Fruit fly (Drosophila melanogaster) whole organism: Measurements from ENCODE around the gene CG13029.

Source experiments
- CG8478 ChIP-seq: fragments of >200 bp; optimal IDR thresholded peaks from 2 replicates; lab custom pipeline; 2018; ENCODE audit warnings: inconsistent platforms
- Dll ChIP-seq: fragments of >200 bp; optimal IDR thresholded peaks from 2 replicates; lab custom pipeline; 2017
- EcR ChIP-seq, 2 experiments: fragments of >200 bp; optimal IDR thresholded peaks; 2 replicates each; lab custom pipeline; 2017; ENCODE audit warnings: missing biosample characterization in 2 of 2, missing genetic modification characterization in 2 of 2, missing genetic modification reagents in 2 of 2
- pan ChIP-seq: fragments of >200 bp; optimal IDR thresholded peaks from 2 replicates; lab custom pipeline; 2017
- psq ChIP-seq: fragments of >200 bp; optimal IDR thresholded peaks from 2 replicates; lab custom pipeline; 2017
- usp ChIP-seq: fragments of >200 bp; optimal IDR thresholded peaks from 2 replicates; lab custom pipeline; 2017; ENCODE audit warnings: missing biosample characterization, missing genetic modification characterization, mixed read lengths

The CG13029 gene

DNA sequence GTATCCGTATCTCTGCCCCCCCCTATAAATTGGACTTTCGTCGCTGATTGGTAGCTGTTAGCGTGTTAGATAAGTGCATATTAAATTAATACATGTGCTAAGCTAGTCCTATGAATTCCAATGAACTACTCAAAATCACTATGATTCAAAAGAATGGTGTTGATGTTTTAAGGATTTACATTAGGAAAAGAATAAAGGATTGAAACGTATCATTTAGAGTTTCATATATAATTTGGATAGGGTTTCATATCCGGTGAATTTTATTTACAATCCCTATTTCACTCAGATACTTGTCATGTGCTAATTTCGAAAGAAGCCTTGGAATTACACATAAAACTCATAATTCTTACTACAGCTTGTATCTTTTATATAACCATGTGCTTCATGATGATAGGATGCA, at the start of gene CG13029:
Gene CG13029 (plus strand): TSS at position 301 of the 400 bp plus-strand sequence.
- no peak for TF ChIP-seq usp (GFP tag; lab: Kevin White, UChicago)
- TF ChIP-seq psq (lab: Kevin White, UChicago), result no peak
- TF ChIP-seq Dll (lab: Kevin White, UChicago), result no peak

DNA sequence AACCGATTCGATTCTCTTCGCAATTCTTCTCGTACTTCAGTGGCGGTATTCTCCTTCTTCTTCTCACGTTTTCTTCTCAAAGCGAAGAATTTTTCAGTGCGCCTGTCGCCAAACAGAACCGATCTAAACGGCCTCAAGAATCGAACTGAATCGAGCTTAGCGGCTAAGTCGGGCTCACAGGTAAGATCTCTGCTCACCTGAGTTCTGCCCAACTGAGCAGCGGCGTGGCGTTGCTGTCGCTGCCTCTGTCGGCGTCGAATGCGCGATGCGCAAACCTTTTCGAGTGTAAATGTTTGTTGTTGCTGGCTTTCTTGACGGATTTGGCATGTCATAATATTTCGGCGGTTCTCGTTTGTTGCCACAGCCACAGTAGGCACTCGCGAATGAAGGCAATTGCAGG, 48.5 kb upstream of the CG13029 start:
- TF ChIP-seq psq (lab: Kevin White, UChicago), result no peak
- no peak for TF ChIP-seq Dll (lab: Kevin White, UChicago)
- no peak for TF ChIP-seq CG8478 (lab: Kevin White, UChicago)
- no peak for TF ChIP-seq EcR (GFP tag; optimal IDR thresholded peaks at IDR 0.05; lab: Kevin White, UChicago)
- TF ChIP-seq pan (lab: Kevin White, UChicago), result no peak
- TF ChIP-seq usp (GFP tag; lab: Kevin White, UChicago), result no peak

DNA sequence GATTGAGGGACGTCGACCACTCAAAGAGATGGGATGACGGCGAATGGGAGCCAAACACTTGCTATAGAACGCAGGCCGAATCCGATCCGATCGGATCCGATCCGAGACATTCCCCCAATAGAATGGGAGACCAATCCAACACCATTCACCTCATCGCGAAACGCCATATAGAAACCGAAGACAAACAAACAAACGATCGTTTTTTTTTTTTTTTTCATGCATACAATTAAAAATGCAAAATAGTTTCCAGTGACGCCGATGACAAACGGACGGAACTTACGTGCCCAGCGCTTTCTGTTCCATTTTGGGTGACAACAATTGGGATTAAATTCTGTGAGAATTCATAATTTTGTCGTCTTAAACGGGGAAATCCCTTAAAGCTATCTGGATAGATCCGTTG, 46.4 kb upstream of the CG13029 start:
- no peak for TF ChIP-seq pan (lab: Kevin White, UChicago)
- no peak for TF ChIP-seq Dll (lab: Kevin White, UChicago)
- no peak for TF ChIP-seq psq (lab: Kevin White, UChicago)
- no peak for TF ChIP-seq EcR (GFP tag; optimal IDR thresholded peaks at IDR 0.05; lab: Kevin White, UChicago)
- no peak for TF ChIP-seq usp (GFP tag; lab: Kevin White, UChicago)
- no peak for TF ChIP-seq CG8478 (lab: Kevin White, UChicago)

DNA sequence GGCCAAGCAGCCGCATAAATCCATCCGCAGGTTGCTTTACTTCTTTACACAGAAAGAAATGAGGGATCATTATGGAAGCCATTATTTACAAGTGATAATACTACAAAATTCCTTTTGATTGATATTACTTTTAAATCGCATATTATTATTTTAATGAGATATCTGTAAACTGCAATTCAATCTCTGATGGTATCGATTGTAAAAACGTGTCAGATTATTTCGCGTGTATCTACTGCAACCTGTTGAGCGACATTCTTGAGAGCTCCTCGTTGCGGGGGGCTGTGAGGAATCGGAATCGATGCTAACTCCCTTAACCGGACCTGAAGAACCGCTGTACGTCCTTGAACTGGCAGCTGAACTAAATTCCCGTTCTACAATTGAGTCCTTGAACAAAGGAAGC, 42.4 kb upstream of the CG13029 start:
- no peak for TF ChIP-seq EcR (GFP tag; optimal IDR thresholded peaks at IDR 0.05; lab: Kevin White, UChicago)
- TF ChIP-seq psq (lab: Kevin White, UChicago), result no peak
- no peak for TF ChIP-seq pan (lab: Kevin White, UChicago)
- TF ChIP-seq Dll (lab: Kevin White, UChicago), result no peak
- TF ChIP-seq CG8478 (lab: Kevin White, UChicago), result no peak
- TF ChIP-seq usp (GFP tag; lab: Kevin White, UChicago), result no peak

- TF ChIP-seq EcR (GFP tag; optimal IDR thresholded peaks at IDR 0.05; lab: Kevin White, UChicago) (no peak), Dll (lab: Kevin White, UChicago) (no peak), usp (GFP tag; lab: Kevin White, UChicago) (no peak), psq (lab: Kevin White, UChicago) (no peak), pan (lab: Kevin White, UChicago) (no peak), CG8478 (lab: Kevin White, UChicago) (no peak)
Observed at dm6 chr3L:16824725-16825124, 35.7 kb upstream of the CG13029 start.

dm6 chr3L:16825195-16825594, 35.2 kb upstream of the CG13029 start:
- TF ChIP-seq CG8478 (lab: Kevin White, UChicago) (no peak), pan (lab: Kevin White, UChicago) (no peak), Dll (lab: Kevin White, UChicago) (no peak), EcR (GFP tag; optimal IDR thresholded peaks at IDR 0.05; lab: Kevin White, UChicago) (no peak), psq (lab: Kevin White, UChicago) (no peak), usp (GFP tag; lab: Kevin White, UChicago) (no peak)

- TF ChIP-seq usp (GFP tag; lab: Kevin White, UChicago) (no peak), EcR (GFP tag; optimal IDR thresholded peaks at IDR 0.05; lab: Kevin White, UChicago) (no peak), psq (lab: Kevin White, UChicago) (no peak), CG8478 (lab: Kevin White, UChicago) (no peak), Dll (lab: Kevin White, UChicago) (no peak), pan (lab: Kevin White, UChicago) (no peak)
Observed at dm6 chr3L:16828967-16829366, 31.5 kb upstream of the CG13029 start, which contains the start of gene CG13024. Gene CG13024, minus strand, starts transcription at chr3L:16829074.

- no peak for TF ChIP-seq usp (GFP tag; lab: Kevin White, UChicago)
- TF ChIP-seq EcR (GFP tag; optimal IDR thresholded peaks at IDR 0.05; lab: Kevin White, UChicago), result peak in 1 of 2 experiments; percentile 29
Observed at dm6 chr3L:16829983-16830382, 30.4 kb upstream of the CG13029 start.

DNA sequence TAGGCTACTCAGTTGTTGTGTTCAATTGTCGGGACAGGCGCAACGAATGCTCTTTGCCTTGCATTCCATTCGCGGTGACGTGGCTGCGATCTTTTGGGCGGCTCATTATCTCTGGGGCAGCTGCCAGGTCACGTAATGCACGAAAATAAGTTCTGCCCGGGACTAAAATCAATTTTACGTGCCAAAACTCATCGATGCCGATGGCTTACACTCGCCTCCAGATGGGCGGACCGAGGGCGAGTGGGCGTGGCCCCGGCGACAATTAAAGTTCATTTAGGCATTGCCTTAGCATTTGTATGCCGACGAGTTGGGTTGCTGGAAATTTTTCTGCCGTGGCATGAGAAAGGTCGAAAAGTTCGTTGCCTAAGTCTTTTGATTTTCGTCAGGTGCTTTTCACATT, 23.7 kb upstream of the CG13029 start:
- TF ChIP-seq psq (lab: Kevin White, UChicago), result no peak
- no peak for TF ChIP-seq Dll (lab: Kevin White, UChicago)
- no peak for TF ChIP-seq CG8478 (lab: Kevin White, UChicago)
- no peak for TF ChIP-seq EcR (GFP tag; optimal IDR thresholded peaks at IDR 0.05; lab: Kevin White, UChicago)
- no peak for TF ChIP-seq pan (lab: Kevin White, UChicago)
- TF ChIP-seq usp (GFP tag; lab: Kevin White, UChicago), result no peak

dm6 chr3L:16840540-16840939, 19.9 kb upstream of the CG13029 start:
- TF ChIP-seq pan (lab: Kevin White, UChicago), result no peak
- no peak for TF ChIP-seq EcR (GFP tag; optimal IDR thresholded peaks at IDR 0.05; lab: Kevin White, UChicago)
- no peak for TF ChIP-seq CG8478 (lab: Kevin White, UChicago)
- TF ChIP-seq usp (GFP tag; lab: Kevin White, UChicago), result no peak
- no peak for TF ChIP-seq psq (lab: Kevin White, UChicago)
- no peak for TF ChIP-seq Dll (lab: Kevin White, UChicago)

dm6 chr3L:16842087-16842567, 18.3 kb upstream of the CG13029 start, which contains the start of gene TSG101:
Gene TSG101, plus strand, starts transcription at chr3L:16842294.
- no peak for TF ChIP-seq CG8478 (lab: Kevin White, UChicago)
- TF ChIP-seq EcR (GFP tag; optimal IDR thresholded peaks at IDR 0.05; lab: Kevin White, UChicago), result no peak
- no peak for TF ChIP-seq Dll (lab: Kevin White, UChicago)

dm6 chr3L:16842952-16843351, 17.5 kb upstream of the CG13029 start:
- TF ChIP-seq Dll (lab: Kevin White, UChicago) (no peak), EcR (GFP tag; optimal IDR thresholded peaks at IDR 0.05; lab: Kevin White, UChicago) (no peak), psq (lab: Kevin White, UChicago) (no peak), usp (GFP tag; lab: Kevin White, UChicago) (no peak)
